Fruit fly (Drosophila melanogaster) whole organism, pupa: ENCODE results near the gene Arv1.

Experiments used
- CG10348 ChIP-seq: fragments of 200-800 bp; sonication (Bioruptor generic); IDR thresholded peaks from 2 replicates; pipeline ENCODE4 v1.3.6; 2022; ENCODE audit warnings: missing biosample characterization, missing genetic modification characterization
- CG12605 ChIP-seq: fragments of 200-800 bp; sonication (Bioruptor generic); IDR thresholded peaks from 2 replicates; pipeline ENCODE4 v1.3.6; 2022; ENCODE audit warnings: missing biosample characterization, missing genetic modification characterization
- CG13204 ChIP-seq: fragments of 200-800 bp; sonication (Bioruptor generic); optimal IDR thresholded peaks from 2 replicates; lab custom pipeline; 2018; ENCODE audit warnings: missing biosample characterization, mild to moderate bottlenecking, missing genetic modification characterization, moderate library complexity
- CG14655 ChIP-seq: fragments of 200-800 bp; sonication (Bioruptor generic); optimal IDR thresholded peaks from 3 replicates; lab custom pipeline; 2017; ENCODE audit warnings: mild to moderate bottlenecking, missing biosample characterization, missing genetic modification reagents, missing genetic modification characterization
- CG15710 ChIP-seq: fragments of 200-800 bp; sonication (Bioruptor generic); optimal IDR thresholded peaks from 2 replicates; lab custom pipeline; 2018; ENCODE audit warnings: missing biosample characterization, mild to moderate bottlenecking, missing genetic modification characterization, moderate library complexity
- CG17806 ChIP-seq: fragments of 200-800 bp; sonication (Bioruptor generic); optimal IDR thresholded peaks from 2 replicates; lab custom pipeline; 2018; ENCODE audit warnings: missing biosample characterization, mild to moderate bottlenecking, missing genetic modification characterization, moderate library complexity
- CG32121 ChIP-seq: fragments of 200-800 bp; sonication (Bioruptor generic); IDR thresholded peaks from 2 replicates; pipeline ENCODE4 v1.3.6; 2022; ENCODE audit warnings: missing biosample characterization, missing genetic modification characterization
- CG34367 ChIP-seq: fragments of 200-800 bp; sonication (Bioruptor generic); optimal IDR thresholded peaks from 2 replicates; lab custom pipeline; 2018; ENCODE audit warnings: missing biosample characterization, mild to moderate bottlenecking, missing genetic modification characterization
- CG4496 ChIP-seq: fragments of 200-800 bp; sonication (Bioruptor generic); IDR thresholded peaks from 3 replicates; pipeline ENCODE4 v1.3.6; 2022; ENCODE audit warnings: missing biosample characterization, missing genetic modification characterization
- CG8159 ChIP-seq: fragments of 200-800 bp; sonication (Bioruptor generic); optimal IDR thresholded peaks from 3 replicates; lab custom pipeline; 2018; ENCODE audit warnings: missing biosample characterization, mild to moderate bottlenecking, missing genetic modification characterization, moderate library complexity
- CG8301 ChIP-seq: fragments of 200-800 bp; sonication (Bioruptor generic); optimal IDR thresholded peaks from 2 replicates; lab custom pipeline; 2018; ENCODE audit warnings: missing biosample characterization, mild to moderate bottlenecking, missing genetic modification characterization
- CG9948 ChIP-seq: fragments of 200-800 bp; sonication (Bioruptor generic); optimal IDR thresholded peaks from 2 replicates; lab custom pipeline; 2018; ENCODE audit warnings: missing biosample characterization, mild to moderate bottlenecking, missing genetic modification characterization, moderate library complexity
- D1 ChIP-seq: fragments of 200-800 bp; sonication (Bioruptor generic); optimal IDR thresholded peaks from 2 replicates; lab custom pipeline; 2018; ENCODE audit warnings: missing biosample characterization, mild to moderate bottlenecking, missing genetic modification characterization, moderate library complexity
- EcR ChIP-seq: fragments of 200-800 bp; sonication (Bioruptor generic); optimal IDR thresholded peaks from 3 replicates; lab custom pipeline; 2019; ENCODE audit warnings: missing biosample characterization, missing genetic modification characterization, mild to moderate bottlenecking, moderate library complexity, missing genetic modification reagents
- Ets98B ChIP-seq: fragments of 200-800 bp; sonication (Bioruptor generic); IDR thresholded peaks from 2 replicates; pipeline ENCODE4 v1.3.6; 2022; ENCODE audit warnings: missing biosample characterization, missing genetic modification characterization
- Pif1A ChIP-seq: fragments of 200-800 bp; sonication (Bioruptor generic); optimal IDR thresholded peaks from 3 replicates; lab custom pipeline; 2016; ENCODE audit warnings: missing biosample characterization, missing genetic modification characterization
- Pif1B ChIP-seq: fragments of 200-800 bp; sonication (Bioruptor generic); optimal IDR thresholded peaks from 3 replicates; lab custom pipeline; 2016; ENCODE audit warnings: missing biosample characterization, missing genetic modification characterization
- Snoo ChIP-seq: fragments of 200-800 bp; sonication (Bioruptor generic); optimal IDR thresholded peaks from 3 replicates; lab custom pipeline; 2017; ENCODE audit warnings: missing biosample characterization, mild to moderate bottlenecking, missing genetic modification characterization, inconsistent platforms
- fd96Ca ChIP-seq: fragments of 200-800 bp; sonication (Bioruptor generic); IDR thresholded peaks from 3 replicates; pipeline ENCODE4 v1.3.6; 2022; ENCODE audit warnings: missing biosample characterization, missing genetic modification characterization
- gl ChIP-seq: fragments of 200-800 bp; sonication (Bioruptor generic); optimal IDR thresholded peaks from 2 replicates; lab custom pipeline; 2018; ENCODE audit warnings: missing biosample characterization, mild to moderate bottlenecking, missing genetic modification characterization
- rn ChIP-seq: fragments of 200-800 bp; sonication (Bioruptor generic); IDR thresholded peaks from 2 replicates; pipeline ENCODE4 v1.3.6; 2022; ENCODE audit warnings: missing biosample characterization, missing genetic modification characterization

The Arv1 gene

dm6 chr3L:21492723-21493316 is 36.3 kb downstream of the Arv1 start, which contains the start of the genes CG7202 and CG7519:
Gene CG7202, minus strand, starts transcription at chr3L:21492773.
Gene CG7519, plus strand, starts transcription at chr3L:21493083.
- TF ChIP-seq CG13204 (GFP tag; lab: Kevin White, UChicago): no peak
- no peak for TF ChIP-seq CG15710 (tag; lab: Kevin White, UChicago)
- TF ChIP-seq CG17806 (tag; lab: Kevin White, UChicago): no peak
- no peak for TF ChIP-seq Pif1B (GFP tag; lab: Kevin White, UChicago)
- no peak for TF ChIP-seq Pif1A (GFP tag; lab: Kevin White, UChicago)
- no peak for TF ChIP-seq EcR
- no peak for TF ChIP-seq rn
- no peak for TF ChIP-seq CG4496 (GFP tag; lab: Robert Waterston, UW)
- TF ChIP-seq CG32121 (GFP tag; lab: Robert Waterston, UW): no peak
- no peak for TF ChIP-seq CG8159 (tag; lab: Kevin White, UChicago)
- no peak for TF ChIP-seq CG12605 (GFP tag; lab: Robert Waterston, UW)
- TF ChIP-seq CG10348 (GFP tag; lab: Robert Waterston, UW): no peak
- no peak for TF ChIP-seq CG8301 (tag; lab: Kevin White, UChicago)
- TF ChIP-seq gl: no peak
- no peak for TF ChIP-seq Ets98B (GFP tag; lab: Robert Waterston, UW)
- TF ChIP-seq CG14655 (GFP tag; lab: Kevin White, UChicago): no peak
- no peak for TF ChIP-seq D1 (tag; lab: Kevin White, UChicago)

dm6 chr3L:21490486-21490885 is 38.6 kb downstream of the Arv1 start, which contains the start of gene Neu2:
Gene Neu2, minus strand, starts transcription at chr3L:21490586.
- TF ChIP-seq fd96Ca (GFP tag; lab: Robert Waterston, UW) (no peak), CG12605 (GFP tag; lab: Robert Waterston, UW) (no peak), EcR (no peak), CG32121 (GFP tag; lab: Robert Waterston, UW) (no peak), CG13204 (GFP tag; lab: Kevin White, UChicago) (no peak), CG15710 (tag; lab: Kevin White, UChicago) (no peak), CG8301 (tag; lab: Kevin White, UChicago) (no peak), CG9948 (tag; lab: Kevin White, UChicago) (no peak)

dm6 chr3L:21485371-21485770 is 43.8 kb downstream of the Arv1 start:
- peak; percentile 75 for TF ChIP-seq CG12605 (GFP tag; lab: Robert Waterston, UW)
- peak; percentile 57; the same call in 1 of the 2 replicates for TF ChIP-seq Ets98B (GFP tag; lab: Robert Waterston, UW)
- TF ChIP-seq CG4496 (GFP tag; lab: Robert Waterston, UW): peak; percentile 82

dm6 chr3L:21483837-21484236 is 45.3 kb downstream of the Arv1 start:
- TF ChIP-seq rn (no peak), CG17806 (tag; lab: Kevin White, UChicago) (no peak)

- TF ChIP-seq rn (no peak), CG17806 (tag; lab: Kevin White, UChicago) (no peak), Pif1A (GFP tag; lab: Kevin White, UChicago) (no peak), Ets98B (GFP tag; lab: Robert Waterston, UW) (no peak), fd96Ca (GFP tag; lab: Robert Waterston, UW) (no peak), EcR (no peak), CG8159 (tag; lab: Kevin White, UChicago) (no peak), CG34367 (tag; lab: Kevin White, UChicago) (no peak), CG32121 (GFP tag; lab: Robert Waterston, UW) (no peak), CG14655 (GFP tag; lab: Kevin White, UChicago) (no peak), CG13204 (GFP tag; lab: Kevin White, UChicago) (no peak), D1 (tag; lab: Kevin White, UChicago) (no peak), Pif1B (GFP tag; lab: Kevin White, UChicago) (no peak), CG8301 (tag; lab: Kevin White, UChicago) (no peak), CG10348 (GFP tag; lab: Robert Waterston, UW) (no peak), CG15710 (tag; lab: Kevin White, UChicago) (no peak), CG4496 (GFP tag; lab: Robert Waterston, UW) (no peak)
Observed at dm6 chr3L:21482100-21482499, 47.0 kb downstream of the Arv1 start.

- no peak for TF ChIP-seq CG10348 (GFP tag; lab: Robert Waterston, UW)
- TF ChIP-seq CG13204 (GFP tag; lab: Kevin White, UChicago): no peak
- TF ChIP-seq CG14655 (GFP tag; lab: Kevin White, UChicago): peak; percentile 48
- peak; percentile 33 for TF ChIP-seq Pif1B (GFP tag; lab: Kevin White, UChicago)
- TF ChIP-seq gl: peak; percentile 66
- peak; percentile 75 for TF ChIP-seq Ets98B (GFP tag; lab: Robert Waterston, UW)
- peak; percentile 66; the same call in 1 of the 2 replicates for TF ChIP-seq CG32121 (GFP tag; lab: Robert Waterston, UW)
- peak; percentile 70; the same call in 1 of the 3 replicates for TF ChIP-seq fd96Ca (GFP tag; lab: Robert Waterston, UW)
- no peak for TF ChIP-seq EcR
- 0 out of 2 replicates have a peak, but pooled peaks have one; percentile 24 for TF ChIP-seq rn
- TF ChIP-seq CG8159 (tag; lab: Kevin White, UChicago): no peak
- no peak for TF ChIP-seq CG9948 (tag; lab: Kevin White, UChicago)
- TF ChIP-seq Pif1A (GFP tag; lab: Kevin White, UChicago): peak; percentile 82
- TF ChIP-seq D1 (tag; lab: Kevin White, UChicago): no peak
- peak; percentile 42 for TF ChIP-seq CG34367 (tag; lab: Kevin White, UChicago)
- TF ChIP-seq CG8301 (tag; lab: Kevin White, UChicago): peak; percentile 43
- TF ChIP-seq CG4496 (GFP tag; lab: Robert Waterston, UW): peak; percentile 92
- peak; percentile 87 for TF ChIP-seq Snoo
- TF ChIP-seq CG17806 (tag; lab: Kevin White, UChicago): no peak
- TF ChIP-seq CG12605 (GFP tag; lab: Robert Waterston, UW): peak; percentile 68; the same call in 1 of the 2 replicates
- TF ChIP-seq CG15710 (tag; lab: Kevin White, UChicago): no peak
- TF ChIP-seq, all 21 proteins: peak for 13
Observed at dm6 chr3L:21479636-21480035, 49.5 kb downstream of the Arv1 start.
